Fruit fly (Drosophila melanogaster) whole organism, embryonic: ENCODE results near the gene CG34267.

ENCODE experiments used
- Abd-B ChIP-seq: fragments of 200-800 bp; sonication (Bioruptor generic); optimal IDR thresholded peaks from 2 replicates; lab custom pipeline; 2018; ENCODE audit warnings: missing biosample characterization, mild to moderate bottlenecking, missing genetic modification characterization, moderate library complexity
- Ada2b ChIP-seq: fragments of 200-800 bp; sonication (Bioruptor generic); IDR thresholded peaks from 2 replicates; pipeline ENCODE4 v1.3.6; 2022; ENCODE audit warnings: missing biosample characterization, missing genetic modification characterization
- Adf1 ChIP-seq: fragments of 200-800 bp; sonication (Bioruptor generic); IDR thresholded peaks from 2 replicates; pipeline ENCODE4 v1.3.6; 2022; ENCODE audit warnings: missing biosample characterization, missing genetic modification characterization
- CG1024 ChIP-seq: fragments of 200-800 bp; sonication (Bioruptor generic); IDR thresholded peaks from 2 replicates; pipeline ENCODE4 v1.3.6; 2022; ENCODE audit warnings: missing biosample characterization, missing genetic modification characterization
- CG12219 ChIP-seq: fragments of 200-800 bp; sonication (Bioruptor generic); optimal IDR thresholded peaks from 3 replicates; lab custom pipeline; 2018; ENCODE audit warnings: missing biosample characterization, mild to moderate bottlenecking, missing genetic modification characterization
- CG12744 ChIP-seq: fragments of 200-800 bp; sonication (Bioruptor generic); optimal IDR thresholded peaks from 2 replicates; lab custom pipeline; 2016; ENCODE audit warnings: missing biosample characterization, missing genetic modification characterization
- CG14441 ChIP-seq: fragments of 200-800 bp; sonication (Bioruptor generic); IDR thresholded peaks from 2 replicates; pipeline ENCODE4 v1.3.6; 2022; ENCODE audit warnings: missing biosample characterization, missing genetic modification characterization
- CG15011 ChIP-seq: fragments of 200-800 bp; sonication (Bioruptor generic); optimal IDR thresholded peaks from 3 replicates; lab custom pipeline; 2018; ENCODE audit warnings: missing biosample characterization, mild to moderate bottlenecking, missing genetic modification characterization
- CG15073 ChIP-seq: fragments of 200-800 bp; sonication (Bioruptor generic); optimal IDR thresholded peaks from 2 replicates; lab custom pipeline; 2016; ENCODE audit warnings: missing biosample characterization, missing genetic modification characterization
- CG16863 ChIP-seq: fragments of 200-800 bp; sonication (Bioruptor generic); optimal IDR thresholded peaks from 3 replicates; lab custom pipeline; 2016; ENCODE audit warnings: missing biosample characterization, missing genetic modification characterization
- CG17385 ChIP-seq: fragments of 200-800 bp; sonication (Bioruptor generic); optimal IDR thresholded peaks from 3 replicates; lab custom pipeline; 2018; ENCODE audit warnings: missing biosample characterization, mild to moderate bottlenecking, missing genetic modification characterization
- CG1792 ChIP-seq: fragments of 200-800 bp; sonication (Bioruptor generic); optimal IDR thresholded peaks from 2 replicates; lab custom pipeline; 2016; ENCODE audit warnings: missing biosample characterization, missing genetic modification characterization
- CG18599 ChIP-seq: fragments of 200-800 bp; sonication (Bioruptor generic); optimal IDR thresholded peaks from 3 replicates; lab custom pipeline; 2017; ENCODE audit warnings: missing biosample characterization, missing genetic modification characterization, mild to moderate bottlenecking, moderate library complexity, missing genetic modification reagents
- CG30403 ChIP-seq: fragments of 200-800 bp; sonication (Bioruptor generic); optimal IDR thresholded peaks from 3 replicates; lab custom pipeline; 2016; ENCODE audit warnings: missing biosample characterization, missing genetic modification characterization
- CG32772 ChIP-seq: fragments of 200-800 bp; sonication (Bioruptor generic); IDR thresholded peaks from 2 replicates; pipeline ENCODE4 v1.3.6; 2022; ENCODE audit warnings: missing biosample characterization, missing genetic modification characterization
- CG42726 ChIP-seq: fragments of 200-800 bp; sonication (Bioruptor generic); IDR thresholded peaks from 2 replicates; pipeline ENCODE4 v1.3.6; 2022; ENCODE audit warnings: missing biosample characterization, missing genetic modification characterization; ENCODE audit not compliant: partially characterized antibody
- CG4282 ChIP-seq: fragments of 200-800 bp; sonication (Bioruptor generic); optimal IDR thresholded peaks from 2 replicates; lab custom pipeline; 2016; ENCODE audit warnings: missing biosample characterization, missing genetic modification characterization
- CG4404 ChIP-seq: fragments of 200-800 bp; sonication (Bioruptor generic); IDR thresholded peaks from 2 replicates; pipeline ENCODE4 v1.3.6; 2022; ENCODE audit warnings: missing biosample characterization, missing genetic modification characterization
- CG6272 ChIP-seq: fragments of 200-800 bp; sonication (Bioruptor generic); IDR thresholded peaks from 2 replicates; pipeline ENCODE4 v1.3.6; 2022; ENCODE audit warnings: missing biosample characterization, missing genetic modification characterization
- CG7786 ChIP-seq: fragments of 200-800 bp; sonication (Bioruptor generic); optimal IDR thresholded peaks from 2 replicates; lab custom pipeline; 2016; ENCODE audit warnings: missing biosample characterization, missing genetic modification characterization
- CG8944 ChIP-seq: fragments of 200-800 bp; sonication (Bioruptor generic); optimal IDR thresholded peaks from 3 replicates; lab custom pipeline; 2016; ENCODE audit warnings: missing biosample characterization, missing genetic modification characterization
- Camta ChIP-seq: fragments of 200-800 bp; sonication (Bioruptor generic); optimal IDR thresholded peaks from 2 replicates; lab custom pipeline; 2016; ENCODE audit warnings: missing biosample characterization, missing genetic modification characterization
- D19A ChIP-seq: fragments of 200-800 bp; optimal IDR thresholded peaks from 3 replicates; lab custom pipeline; 2019; ENCODE audit warnings: missing biosample characterization, mild to moderate bottlenecking, missing genetic modification characterization, moderate library complexity
- E2f2 ChIP-seq: fragments of 200-800 bp; sonication (Bioruptor generic); IDR thresholded peaks from 2 replicates; pipeline ENCODE4 v1.3.6; 2022; ENCODE audit warnings: missing biosample characterization, missing genetic modification characterization
- Elba2 ChIP-seq: fragments of 200-800 bp; sonication (Bioruptor generic); optimal IDR thresholded peaks from 3 replicates; lab custom pipeline; 2016; ENCODE audit warnings: missing biosample characterization, missing genetic modification characterization
- Gug ChIP-seq: fragments of 200-800 bp; sonication (Bioruptor generic); IDR thresholded peaks from 4 replicates; pipeline ENCODE4 v1.3.6; 2022; ENCODE audit warnings: missing biosample characterization, missing genetic modification characterization
- HmgZ ChIP-seq: fragments of 200-800 bp; sonication (Bioruptor generic); optimal IDR thresholded peaks from 2 replicates; lab custom pipeline; 2018; ENCODE audit warnings: missing biosample characterization, mild to moderate bottlenecking, missing genetic modification characterization
- Med ChIP-seq: fragments of 200-800 bp; sonication (Bioruptor generic); peaks from one replicate; lab custom pipeline; 2016; ENCODE audit warnings: missing biosample characterization, missing genetic modification characterization, mild to moderate bottlenecking, inconsistent platforms, moderate library complexity
- NC2α ChIP-seq: fragments of 200-800 bp; sonication (Bioruptor generic); optimal IDR thresholded peaks from 2 replicates; lab custom pipeline; 2016; ENCODE audit warnings: missing biosample characterization, missing genetic modification characterization
- Poxn ChIP-seq: fragments of 200-800 bp; sonication (Bioruptor generic); IDR thresholded peaks from 2 replicates; pipeline ENCODE4 v1.3.6; 2022; ENCODE audit warnings: missing biosample characterization, missing genetic modification characterization
- Sox102F ChIP-seq: fragments of 200-800 bp; sonication (Bioruptor generic); optimal IDR thresholded peaks from 2 replicates; lab custom pipeline; 2018; ENCODE audit warnings: missing biosample characterization, mild to moderate bottlenecking, missing genetic modification characterization, moderate library complexity
- ash1 ChIP-seq: fragments of 200-800 bp; sonication (Bioruptor generic); optimal IDR thresholded peaks from 2 replicates; lab custom pipeline; 2018; ENCODE audit warnings: missing biosample characterization, mild to moderate bottlenecking, missing genetic modification characterization
- bcd ChIP-seq: fragments of 200-800 bp; sonication (Bioruptor generic); optimal IDR thresholded peaks from 2 replicates; lab custom pipeline; 2017; ENCODE audit warnings: missing biosample characterization, mild to moderate bottlenecking, missing genetic modification characterization
- croc ChIP-seq: fragments of 200-800 bp; sonication (Bioruptor generic); conservative IDR thresholded peaks from 3 replicates; pipeline ENCODE4 v1.3.6; 2022; ENCODE audit warnings: missing biosample characterization, missing genetic modification characterization
- crol ChIP-seq: fragments of 200-800 bp; sonication (Bioruptor generic); IDR thresholded peaks from 2 replicates; pipeline ENCODE4 v1.3.6; 2022; ENCODE audit warnings: missing biosample characterization, missing genetic modification characterization
- dysf ChIP-seq: fragments of 200-800 bp; sonication (Bioruptor generic); IDR thresholded peaks from 3 replicates; pipeline ENCODE4 v1.3.6; 2022; ENCODE audit warnings: missing biosample characterization, missing genetic modification characterization
- eve ChIP-seq, 2 experiments: fragments of >200 bp; optimal IDR thresholded peaks; 2 replicates each; lab custom pipeline; 2017; ENCODE audit warnings: missing biosample characterization in 2 of 2, missing genetic modification characterization in 2 of 2
- gem ChIP-seq: fragments of 200-800 bp; sonication (Bioruptor generic); optimal IDR thresholded peaks from 2 replicates; lab custom pipeline; 2019; ENCODE audit warnings: missing biosample characterization, mild to moderate bottlenecking, missing genetic modification characterization, moderate library complexity
- gsb ChIP-seq: fragments of 200-800 bp; sonication (Bioruptor generic); IDR thresholded peaks from 2 replicates; pipeline ENCODE4 v1.3.6; 2022; ENCODE audit warnings: missing biosample characterization, missing genetic modification characterization
- hbn ChIP-seq: fragments of 200-800 bp; sonication (Bioruptor generic); IDR thresholded peaks from 2 replicates; pipeline ENCODE4 v1.3.6; 2022; ENCODE audit warnings: missing biosample characterization, missing genetic modification characterization; ENCODE audit not compliant: partially characterized antibody
- hth ChIP-seq: fragments of >200 bp; optimal IDR thresholded peaks from 2 replicates; lab custom pipeline; 2017; ENCODE audit warnings: inconsistent platforms
- ind ChIP-seq: fragments of 200-800 bp; sonication (Bioruptor generic); optimal IDR thresholded peaks from 3 replicates; lab custom pipeline; 2016; ENCODE audit warnings: missing biosample characterization, missing genetic modification characterization
- klu ChIP-seq: fragments of 200-800 bp; sonication (Bioruptor generic); IDR thresholded peaks from 2 replicates; pipeline ENCODE4 v1.3.6; 2022; ENCODE audit warnings: missing biosample characterization, missing genetic modification characterization
- lab ChIP-seq: fragments of 200-800 bp; sonication (Bioruptor generic); optimal IDR thresholded peaks from 3 replicates; lab custom pipeline; 2017; ENCODE audit warnings: missing biosample characterization, missing genetic modification characterization, mild to moderate bottlenecking, moderate library complexity, missing genetic modification reagents
- maf-S ChIP-seq: fragments of 200-800 bp; sonication (Bioruptor generic); optimal IDR thresholded peaks from 2 replicates; lab custom pipeline; 2016; ENCODE audit warnings: missing biosample characterization, missing genetic modification characterization
- nerfin-1 ChIP-seq: fragments of 200-800 bp; sonication (Bioruptor generic); optimal IDR thresholded peaks from 3 replicates; lab custom pipeline; 2019; ENCODE audit warnings: missing biosample characterization, mild to moderate bottlenecking, missing genetic modification characterization, moderate library complexity
- sc ChIP-seq, 3 experiments: fragments of >200 bp in 2 of 3; fragments of 200-800 bp in 1 of 3; sonication (Bioruptor generic) in 1 of 3; optimal IDR thresholded peaks; 2 replicates in 2 of 3; 3 replicates in 1 of 3; lab custom pipeline; 2017; ENCODE audit warnings: mild to moderate bottlenecking in 1 of 3, missing biosample characterization in 1 of 3, missing genetic modification characterization in 1 of 3, missing genetic modification reagents in 1 of 3
- slou ChIP-seq: fragments of 200-800 bp; sonication (Bioruptor generic); optimal IDR thresholded peaks from 3 replicates; lab custom pipeline; 2016; ENCODE audit warnings: missing biosample characterization, missing genetic modification characterization
- stc ChIP-seq: fragments of 200-800 bp; sonication (Bioruptor generic); IDR thresholded peaks from 2 replicates; pipeline ENCODE4 v1.3.6; 2022; ENCODE audit warnings: missing biosample characterization, missing genetic modification characterization
- tna ChIP-seq: fragments of 200-800 bp; sonication (Bioruptor generic); IDR thresholded peaks from 2 replicates; pipeline ENCODE4 v1.3.6; 2022; ENCODE audit warnings: missing biosample characterization, missing genetic modification characterization; ENCODE audit not compliant: partially characterized antibody
- zfh2 ChIP-seq: fragments of 200-800 bp; sonication (Bioruptor generic); optimal IDR thresholded peaks from 2 replicates; lab custom pipeline; 2016; ENCODE audit warnings: missing biosample characterization, missing genetic modification characterization

Gene CG34267

dm6 chr3L:546819-547441 is 46.7 kb upstream of the CG34267 start (continued):
- TF ChIP-seq Camta = peak; percentile 61
- TF ChIP-seq CG15073 = no peak
- TF ChIP-seq Adf1 (GFP tag; lab: Robert Waterston, UW) = peak; percentile 81
- peak; percentile 20 for TF ChIP-seq NC2α (GFP tag; lab: Kevin White, UChicago)
- TF ChIP-seq slou (GFP tag; lab: Kevin White, UChicago) = peak; percentile 45
- TF ChIP-seq CG14441 (GFP tag; lab: Robert Waterston, UW) = peak; percentile 88
- TF ChIP-seq croc (GFP tag; lab: Robert Waterston, UW) = no peak
- TF ChIP-seq CG4404 (GFP tag; lab: Robert Waterston, UW) = peak; percentile 64
- peak; percentile 87 for TF ChIP-seq Ada2b (GFP tag; lab: Robert Waterston, UW)
- peak; percentile 96 for TF ChIP-seq lab
- peak; percentile 80 for TF ChIP-seq gem (tag; lab: Kevin White, UChicago)
- TF ChIP-seq CG18599 (GFP tag; lab: Kevin White, UChicago) = peak; percentile 95
- peak; percentile 86 for TF ChIP-seq Poxn
- TF ChIP-seq D19A (tag; lab: Kevin White, UChicago) = peak; percentile 20
- peak; percentile 80 for TF ChIP-seq maf-S (GFP tag; lab: Kevin White, UChicago)
- TF ChIP-seq Abd-B = peak; percentile 65
- peak; percentile 89 for TF ChIP-seq dysf (GFP tag; lab: Robert Waterston, UW)
- peak; percentile 82 for TF ChIP-seq CG30403 (GFP tag; lab: Kevin White, UChicago)
- no peak for TF ChIP-seq tna
- TF ChIP-seq nerfin-1 = no peak
- TF ChIP-seq CG7786 (GFP tag; lab: Kevin White, UChicago) = peak; percentile 94
- peak; percentile 46 for TF ChIP-seq CG12219
- TF ChIP-seq Med (GFP tag; lab: Kevin White, UChicago) = peak; percentile 99
- peak in 1 of 2 experiments; percentile 76 for TF ChIP-seq eve (GFP tag; optimal IDR thresholded peaks at IDR 0.05; lab: Kevin White, UChicago)
- TF ChIP-seq crol (GFP tag; lab: Robert Waterston, UW) = no peak
- TF ChIP-seq CG8944 (GFP tag; lab: Kevin White, UChicago) = peak; percentile 54
- TF ChIP-seq CG15011 (GFP tag; lab: Kevin White, UChicago) = peak; percentile 76
- TF ChIP-seq Gug (GFP tag; lab: Robert Waterston, UW) = peak; percentile 92
- no peak for TF ChIP-seq Elba2 (GFP tag; lab: Kevin White, UChicago)
- peak; percentile 82 for TF ChIP-seq klu (GFP tag; lab: Robert Waterston, UW)
- TF ChIP-seq CG17385 = peak; percentile 66
- no peak for TF ChIP-seq CG16863 (GFP tag; lab: Kevin White, UChicago)
- TF ChIP-seq CG4282 (GFP tag; lab: Kevin White, UChicago) = peak; percentile 66
- peak; percentile 68 for TF ChIP-seq CG12744 (GFP tag; lab: Kevin White, UChicago)
- TF ChIP-seq hbn (GFP tag; lab: Robert Waterston, UW) = no peak
- TF ChIP-seq CG6272 (GFP tag; lab: Robert Waterston, UW) = no peak
- peak; percentile 77 for TF ChIP-seq gsb (GFP tag; lab: Robert Waterston, UW)
- peak; percentile 54 for TF ChIP-seq E2f2
- no peak for TF ChIP-seq hth (lab: Kevin White, UChicago)
- TF ChIP-seq ash1 (GFP tag; lab: Kevin White, UChicago) = peak; percentile 79
- no peak for TF ChIP-seq CG1024 (GFP tag; lab: Robert Waterston, UW)
- peak; percentile 85 for TF ChIP-seq bcd (GFP tag; lab: Kevin White, UChicago)
- TF ChIP-seq ind (GFP tag; lab: Kevin White, UChicago) = peak; percentile 82
- TF ChIP-seq sc (optimal IDR thresholded peaks at IDR 0.05; lab: Kevin White, UChicago) = no peak
- TF ChIP-seq sc (GFP tag; optimal IDR thresholded peaks at IDR 0.05; lab: Kevin White, UChicago) = no peak
- peak; percentile 70 for TF ChIP-seq stc (GFP tag; lab: Robert Waterston, UW)
- TF ChIP-seq CG32772 (GFP tag; lab: Robert Waterston, UW) = peak; percentile 74
- TF ChIP-seq zfh2 (GFP tag; lab: Kevin White, UChicago) = peak; percentile 97
- no peak for TF ChIP-seq CG42726 (GFP tag; lab: Robert Waterston, UW)
- TF ChIP-seq HmgZ = peak; percentile 91
- peak; percentile 68 for TF ChIP-seq Sox102F (GFP tag; lab: Kevin White, UChicago)
- peak; percentile 67 for TF ChIP-seq CG1792
